Worm (Caenorhabditis elegans): Measurements from ENCODE around the gene ZK856.18.

Gene ZK856.18

DNA sequence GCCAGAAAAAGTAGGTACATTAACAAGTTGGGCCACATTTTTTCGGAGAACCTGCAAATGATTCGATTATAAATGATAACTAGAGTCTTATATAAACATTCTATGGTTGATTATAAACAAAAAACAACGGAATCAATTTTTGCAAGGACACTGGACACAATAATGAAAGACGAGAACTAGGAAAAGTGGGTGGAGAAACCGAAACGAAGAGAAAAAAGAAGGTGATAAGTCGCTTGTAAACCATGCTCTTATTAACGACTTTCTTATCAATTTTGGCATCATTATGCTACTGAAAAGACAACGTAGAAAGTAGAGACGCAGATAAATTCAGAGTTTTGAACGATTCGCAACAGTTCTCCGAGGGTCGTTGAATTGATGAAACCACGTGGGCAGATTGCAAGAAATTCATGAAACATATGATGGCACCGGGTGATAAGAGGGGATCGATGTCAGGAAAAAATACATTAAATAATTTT lies 4.3 kb upstream of the ZK856.18 start, which contains the start of gene ZK856.5 (continued):
- TF ChIP-seq hmg-1.1 (GFP tag; IDR thresholded peaks at IDR 0.05) (no peak), F44E2.7 (GFP tag; IDR thresholded peaks at IDR 0.05) (no peak), dpl-1 (GFP tag; optimal IDR thresholded peaks at IDR 0.05) (no peak), hlh-30 (tag; optimal IDR thresholded peaks at IDR 0.05; ENCODE audit: insufficient read depth) (peak; percentile 21), F37D6.2 (tag; optimal IDR thresholded peaks at IDR 0.05) (no peak), T20F7.1 (GFP tag; optimal IDR thresholded peaks at IDR 0.05) (no peak), ctbp-1 (GFP tag; IDR thresholded peaks at IDR 0.05) (no peak), lin-13 (GFP tag; optimal IDR thresholded peaks at IDR 0.05) (no peak), nhr-28 (tag; optimal IDR thresholded peaks at IDR 0.05) (peak; percentile 59), aha-1 (tag) (no peak), ceh-82 (tag; optimal IDR thresholded peaks at IDR 0.05) (no peak), ceh-28 (tag; optimal IDR thresholded peaks at IDR 0.05) (no peak), lin-29 (GFP tag; IDR thresholded peaks at IDR 0.05) (no peak), attf-4 (tag; optimal IDR thresholded peaks at IDR 0.05) (no peak), ces-1 (GFP tag; optimal IDR thresholded peaks at IDR 0.05) (no peak), zag-1 (tag; optimal IDR thresholded peaks at IDR 0.05) (no peak)

- TF ChIP-seq hlh-30 (tag; optimal IDR thresholded peaks at IDR 0.05; ENCODE audit: insufficient read depth), result no peak
- TF ChIP-seq unc-62 (GFP tag; optimal IDR thresholded peaks at IDR 0.05 in 1 of 2), result peak in 1 of 2 experiments; percentile 77
- no peak for TF ChIP-seq unc-62 (tag; optimal IDR thresholded peaks at IDR 0.05)
- peak; percentile 66 for TF ChIP-seq aha-1 (tag)
- TF ChIP-seq nhr-77 (tag; optimal IDR thresholded peaks at IDR 0.05), result no peak
- TF ChIP-seq sdz-12 (GFP tag; optimal IDR thresholded peaks at IDR 0.05), result no peak
Measured at ce11 chrV:10183810-10184209, 2.0 kb downstream of the ZK856.18 start.

- no peak for TF ChIP-seq fos-1 (tag; optimal IDR thresholded peaks at IDR 0.05)
- TF ChIP-seq lsy-2 (tag; optimal IDR thresholded peaks at IDR 0.05), result no peak
- TF ChIP-seq ztf-11 (tag; optimal IDR thresholded peaks at IDR 0.05), result no peak
- no peak for TF ChIP-seq D1046.2 (GFP tag; IDR thresholded peaks at IDR 0.05)
- no peak for TF ChIP-seq spr-1 (tag; optimal IDR thresholded peaks at IDR 0.05)
- no peak for TF ChIP-seq gei-8 (GFP tag; optimal IDR thresholded peaks at IDR 0.05)
- no peak for TF ChIP-seq nhr-11 (tag; optimal IDR thresholded peaks at IDR 0.05)
- no peak for TF ChIP-seq ceh-82 (tag; optimal IDR thresholded peaks at IDR 0.05)
Measured at ce11 chrV:10182984-10183383, 2.8 kb downstream of the ZK856.18 start, which contains the start of gene ZK856.4. Gene ZK856.4, plus strand, starts transcription at chrV:10183284.

DNA sequence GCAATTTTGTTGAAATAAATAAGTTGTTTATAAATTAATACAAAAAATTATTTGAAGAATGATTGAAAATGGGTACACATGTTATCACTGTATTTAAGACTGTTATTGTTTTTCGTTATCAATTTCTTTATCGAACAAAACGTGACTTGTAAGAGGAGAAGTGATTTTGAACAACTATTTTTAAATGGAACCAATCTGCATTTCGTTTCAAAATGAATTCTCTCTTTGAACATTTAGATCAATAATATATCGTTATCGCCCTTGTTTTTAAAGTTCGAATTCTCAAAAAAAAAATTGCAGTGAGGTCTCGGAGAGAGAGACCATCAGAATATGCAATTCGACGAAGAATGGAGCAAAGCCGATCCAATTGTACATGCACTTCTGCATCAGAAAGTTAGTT lies 6.6 kb downstream of the ZK856.18 start, which contains the start of gene cul-5:
Gene cul-5, plus strand, starts transcription at position 301 of the 400 bp plus-strand sequence.
- TF ChIP-seq hmg-1.1 (GFP tag; IDR thresholded peaks at IDR 0.05) (no peak), daf-16 (GFP tag; optimal IDR thresholded peaks at IDR 0.05) (no peak), daf-16 (tag; optimal IDR thresholded peaks at IDR 0.05) (peak; percentile 49), nhr-111 (GFP tag; optimal IDR thresholded peaks at IDR 0.05) (no peak), ama-1 (optimal IDR thresholded peaks at IDR 0.05) (no peak), cey-2 (tag; optimal IDR thresholded peaks at IDR 0.05; ENCODE audit: borderline replicate concordance, insufficient read depth) (no peak), egl-27 (tag; optimal IDR thresholded peaks at IDR 0.05) (no peak), F26F4.8 (GFP tag; conservative IDR thresholded peaks at IDR 0.05) (no peak), Y75B8A.6 (GFP tag; IDR thresholded peaks at IDR 0.05) (no peak), spr-3 (GFP tag; optimal IDR thresholded peaks at IDR 0.05) (no peak), ces-1 (GFP tag; optimal IDR thresholded peaks at IDR 0.05) (no peak), hif-1 (tag; optimal IDR thresholded peaks at IDR 0.05) (peak in 1 of 2 experiments; percentile 74), mxl-2 (GFP tag; conservative IDR thresholded peaks at IDR 0.05) (no peak), ceh-44 (GFP tag; IDR thresholded peaks at IDR 0.05) (no peak), ceh-62 (tag; optimal IDR thresholded peaks at IDR 0.05) (no peak), dmd-6 (GFP tag; IDR thresholded peaks at IDR 0.05) (no peak), arid-1 (GFP tag; conservative IDR thresholded peaks at IDR 0.05) (no peak), nhr-237 (tag; optimal IDR thresholded peaks at IDR 0.05) (no peak), dve-1 (tag; optimal IDR thresholded peaks at IDR 0.05; ENCODE audit: insufficient read depth) (peak; percentile 4), Y5F2A.4 (GFP tag; optimal IDR thresholded peaks at IDR 0.05) (no peak), nhr-28 (tag; optimal IDR thresholded peaks at IDR 0.05) (peak; percentile 27), F10B5.3 (tag; optimal IDR thresholded peaks at IDR 0.05) (no peak)

Data from whole organism, L4 larva.